Worm (Caenorhabditis elegans) whole organism, L3 larva: ENCODE results near the gene spe-26.

Source experiments
- R02D3.7 ChIP-seq: fragments of 150-350 bp; optimal IDR thresholded peaks from 2 replicates; lab custom pipeline; 2014; ENCODE audit warnings: missing biosample characterization, missing genetic modification characterization
- ZK546.5 ChIP-seq: sonication (generic microtip); optimal IDR thresholded peaks from 2 replicates; lab custom pipeline; 2017; ENCODE audit warnings: missing biosample characterization, missing genetic modification characterization
- ceh-28 ChIP-seq: fragments of 150-350 bp; optimal IDR thresholded peaks from 2 replicates; lab custom pipeline; 2014; ENCODE audit warnings: missing biosample characterization, missing genetic modification reagents, missing genetic modification characterization
- ceh-82 ChIP-seq: fragments of 150-350 bp; optimal IDR thresholded peaks from 2 replicates; lab custom pipeline; 2014; ENCODE audit warnings: missing biosample characterization, missing genetic modification characterization
- daf-12 ChIP-seq: fragments of 150-350 bp; optimal IDR thresholded peaks from 2 replicates; lab custom pipeline; 2014; ENCODE audit warnings: missing biosample characterization, missing genetic modification reagents, missing genetic modification characterization
- egl-27 ChIP-seq: sonication (generic microtip); optimal IDR thresholded peaks from 4 replicates; lab custom pipeline; 2017; ENCODE audit warnings: missing biosample characterization, missing genetic modification reagents, missing genetic modification characterization
- egl-5 ChIP-seq: fragments of 150-350 bp; optimal IDR thresholded peaks from 2 replicates; lab custom pipeline; 2017; ENCODE audit warnings: missing biosample characterization, missing genetic modification reagents, missing genetic modification characterization, inconsistent platforms
- elt-2 ChIP-seq: sonication (generic microtip); optimal IDR thresholded peaks from 2 replicates; lab custom pipeline; 2016; ENCODE audit warnings: missing genetic modification reagents, mild to moderate bottlenecking, missing genetic modification characterization, missing compliant biosample characterization
- fkh-10 ChIP-seq: sonication (generic microtip); optimal IDR thresholded peaks from 2 replicates; lab custom pipeline; 2017; ENCODE audit warnings: missing biosample characterization, missing genetic modification reagents, missing genetic modification characterization
- fos-1 ChIP-seq: fragments of 150-350 bp; optimal IDR thresholded peaks from 2 replicates; lab custom pipeline; 2014; ENCODE audit warnings: missing biosample characterization, missing genetic modification characterization
- hmg-11 ChIP-seq: sonication (generic microtip); optimal IDR thresholded peaks from 2 replicates; lab custom pipeline; 2016; ENCODE audit warnings: missing genetic modification characterization, missing compliant biosample characterization
- lin-15B ChIP-seq: fragments of 150-350 bp; optimal IDR thresholded peaks from 2 replicates; lab custom pipeline; 2014; ENCODE audit warnings: missing biosample characterization, missing genetic modification characterization
- lin-39 ChIP-seq: fragments of 150-350 bp; optimal IDR thresholded peaks from 2 replicates; lab custom pipeline; 2018; ENCODE audit warnings: missing biosample characterization, missing genetic modification reagents, missing genetic modification characterization
- lsy-12 ChIP-seq: sonication (generic microtip); optimal IDR thresholded peaks from 2 replicates; lab custom pipeline; 2016; ENCODE audit warnings: mild to moderate bottlenecking, missing genetic modification characterization, missing compliant biosample characterization
- mdl-1 ChIP-seq: fragments of 150-350 bp; optimal IDR thresholded peaks from 2 replicates; lab custom pipeline; 2014; ENCODE audit warnings: missing biosample characterization, missing genetic modification characterization
- mml-1 ChIP-seq: fragments of 150-350 bp; sonication (generic microtip); optimal IDR thresholded peaks from 3 replicates; lab custom pipeline; 2014; ENCODE audit warnings: missing biosample characterization, missing genetic modification characterization
- nfya-1 ChIP-seq: sonication (generic microtip); optimal IDR thresholded peaks from 2 replicates; lab custom pipeline; 2017; ENCODE audit warnings: missing genetic modification characterization, mild to moderate bottlenecking, missing compliant biosample characterization, antibody characterized with exemption, moderate library complexity; ENCODE audit not compliant: insufficient read depth
- nhr-11 ChIP-seq: fragments of 150-350 bp; optimal IDR thresholded peaks from 2 replicates; lab custom pipeline; 2014; ENCODE audit warnings: missing biosample characterization, missing genetic modification characterization
- nhr-23 ChIP-seq: fragments of 150-350 bp; optimal IDR thresholded peaks from 2 replicates; lab custom pipeline; 2014; ENCODE audit warnings: missing biosample characterization, missing genetic modification reagents, missing genetic modification characterization
- nhr-237 ChIP-seq: fragments of 150-350 bp; optimal IDR thresholded peaks from 2 replicates; lab custom pipeline; 2014; ENCODE audit warnings: missing biosample characterization, missing genetic modification characterization
- nhr-25 ChIP-seq: sonication (generic microtip); optimal IDR thresholded peaks from 2 replicates; lab custom pipeline; 2017; ENCODE audit warnings: missing biosample characterization, missing genetic modification characterization
- nhr-28 ChIP-seq: fragments of 150-350 bp; optimal IDR thresholded peaks from 2 replicates; lab custom pipeline; 2014; ENCODE audit warnings: missing biosample characterization, missing genetic modification characterization
- nhr-43 ChIP-seq: sonication (generic microtip); optimal IDR thresholded peaks from 2 replicates; lab custom pipeline; 2016; ENCODE audit warnings: mild to moderate bottlenecking, missing genetic modification characterization, missing compliant biosample characterization; ENCODE audit not compliant: poor library complexity, severe bottlenecking
- nhr-76 ChIP-seq: fragments of 150-350 bp; sonication (generic microtip); optimal IDR thresholded peaks from 5 replicates; lab custom pipeline; 2014; ENCODE audit warnings: missing biosample characterization, missing genetic modification characterization
- pha-4 ChIP-seq: fragments of 150-350 bp; optimal IDR thresholded peaks from 2 replicates; lab custom pipeline; 2014; ENCODE audit warnings: missing biosample characterization, missing genetic modification reagents, missing genetic modification characterization
- pqm-1 ChIP-seq: fragments of 150-350 bp; optimal IDR thresholded peaks from 2 replicates; lab custom pipeline; 2017; ENCODE audit warnings: missing biosample characterization, missing genetic modification characterization, inconsistent platforms
- sea-2 ChIP-seq: fragments of 150-350 bp; sonication (generic microtip); optimal IDR thresholded peaks from 4 replicates; lab custom pipeline; 2014; ENCODE audit warnings: missing biosample characterization, missing genetic modification reagents, missing genetic modification characterization
- skn-1 ChIP-seq: fragments of 150-350 bp; optimal IDR thresholded peaks from 2 replicates; lab custom pipeline; 2014; ENCODE audit warnings: missing biosample characterization, missing genetic modification characterization
- snpc-4 ChIP-seq: fragments of 150-350 bp; optimal IDR thresholded peaks from 2 replicates; lab custom pipeline; 2014; ENCODE audit warnings: missing biosample characterization, missing genetic modification characterization
- tbx-2 ChIP-seq: sonication (generic microtip); optimal IDR thresholded peaks from 2 replicates; lab custom pipeline; 2016; ENCODE audit warnings: mild to moderate bottlenecking, missing genetic modification characterization, missing compliant biosample characterization
- unc-39 ChIP-seq: sonication (generic microtip); optimal IDR thresholded peaks from 4 replicates; lab custom pipeline; 2017; ENCODE audit warnings: missing biosample characterization, missing genetic modification characterization
- unc-62 ChIP-seq: fragments of 150-350 bp; sonication (generic microtip); optimal IDR thresholded peaks from 4 replicates; lab custom pipeline; 2014; ENCODE audit warnings: missing biosample characterization, missing genetic modification reagents, missing genetic modification characterization
- zag-1 ChIP-seq: fragments of 150-350 bp; optimal IDR thresholded peaks from 2 replicates; lab custom pipeline; 2014; ENCODE audit warnings: missing biosample characterization, missing genetic modification characterization
- ztf-11 ChIP-seq: fragments of 150-350 bp; optimal IDR thresholded peaks from 2 replicates; lab custom pipeline; 2014; ENCODE audit warnings: missing biosample characterization, missing genetic modification characterization
- ztf-4 ChIP-seq: fragments of 150-350 bp; optimal IDR thresholded peaks from 2 replicates; lab custom pipeline; 2014; ENCODE audit warnings: missing biosample characterization, missing genetic modification characterization

Gene spe-26

ce11 chrIV:10398244-10398643 is 6.5 kb upstream of the spe-26 start:
- no peak for TF ChIP-seq nhr-76
- TF ChIP-seq egl-5 (tag; lab: Kevin White, UChicago), result no peak
- peak; percentile 10 for TF ChIP-seq nfya-1
- TF ChIP-seq fkh-10 (GFP tag; lab: Kevin White, UChicago), result peak; percentile 32

- no peak for TF ChIP-seq tbx-2 (tag; lab: Kevin White, UChicago)
- peak; percentile 67 for TF ChIP-seq fkh-10 (GFP tag; lab: Kevin White, UChicago)
- no peak for TF ChIP-seq nhr-23 (tag; lab: Kevin White, UChicago)
- TF ChIP-seq ZK546.5 (tag; lab: Kevin White, UChicago), result no peak
- TF ChIP-seq R02D3.7 (tag; lab: Kevin White, UChicago), result no peak
- TF ChIP-seq daf-12 (tag; lab: Kevin White, UChicago), result no peak
These were observed 5.1 kb upstream of the spe-26 start for ce11 chrIV:10396827-10397226.

- TF ChIP-seq unc-62 (no peak), ztf-11 (no peak), lin-15B (tag; lab: Kevin White, UChicago) (no peak), fos-1 (tag; lab: Kevin White, UChicago) (no peak), nhr-23 (tag; lab: Kevin White, UChicago) (no peak), egl-27 (tag; lab: Kevin White, UChicago) (no peak), sea-2 (GFP tag; lab: Kevin White, UChicago) (no peak), hmg-11 (no peak), mml-1 (tag; lab: Kevin White, UChicago) (no peak), ceh-82 (tag; lab: Kevin White, UChicago) (no peak), unc-39 (tag; lab: Kevin White, UChicago) (no peak), nhr-25 (tag; lab: Kevin White, UChicago) (no peak), lin-39 (tag; lab: Kevin White, UChicago) (no peak), pha-4 (tag; lab: Kevin White, UChicago) (no peak), nhr-43 (no peak), fkh-10 (GFP tag; lab: Kevin White, UChicago) (no peak), skn-1 (tag; lab: Kevin White, UChicago) (no peak), nfya-1 (no peak)
These were observed 3.1 kb upstream of the spe-26 start, which contains the start of gene R10H10.4 for ce11 chrIV:10394858-10395257. Gene R10H10.4, minus strand, starts transcription at chrIV:10394958.

- TF ChIP-seq ztf-4 (tag; lab: Kevin White, UChicago) (no peak), elt-2 (tag; lab: Kevin White, UChicago) (peak; percentile 85), zag-1 (tag; lab: Kevin White, UChicago) (no peak), pqm-1 (tag; lab: Kevin White, UChicago) (peak; percentile 78)
These were observed 3.5 kb downstream of the spe-26 start, which contains the start of gene R10H10.3 for ce11 chrIV:10388263-10388662. Gene R10H10.3, plus strand, starts transcription at chrIV:10388505.

ce11 chrIV:10387113-10387512 is 4.6 kb downstream of the spe-26 start, which contains the start of gene nfu-1:
Gene nfu-1, plus strand, starts transcription at chrIV:10387413.
- TF ChIP-seq ztf-11 (no peak), ceh-28 (no peak), ceh-82 (tag; lab: Kevin White, UChicago) (no peak), unc-62 (no peak), lin-15B (tag; lab: Kevin White, UChicago) (no peak), nhr-76 (no peak), nfya-1 (no peak), egl-27 (tag; lab: Kevin White, UChicago) (no peak), snpc-4 (no peak), mml-1 (tag; lab: Kevin White, UChicago) (no peak), zag-1 (tag; lab: Kevin White, UChicago) (no peak), nhr-237 (tag; lab: Kevin White, UChicago) (no peak), nhr-11 (tag; lab: Kevin White, UChicago) (no peak)

ce11 chrIV:10382894-10383293 is 8.8 kb downstream of the spe-26 start:
- TF ChIP-seq nhr-28 (tag; lab: Kevin White, UChicago) (no peak), daf-12 (tag; lab: Kevin White, UChicago) (no peak), egl-27 (tag; lab: Kevin White, UChicago) (no peak), mdl-1 (tag; lab: Kevin White, UChicago) (no peak), lsy-12 (tag; lab: Kevin White, UChicago) (no peak), egl-5 (tag; lab: Kevin White, UChicago) (no peak), zag-1 (tag; lab: Kevin White, UChicago) (no peak), nhr-11 (tag; lab: Kevin White, UChicago) (no peak), nhr-25 (tag; lab: Kevin White, UChicago) (no peak), lin-39 (tag; lab: Kevin White, UChicago) (no peak)
